Worm (Caenorhabditis elegans): Measurements from ENCODE around the gene F11G11.13.

- TF ChIP-seq ztf-22 (GFP tag; optimal IDR thresholded peaks at IDR 0.05), result no peak
- TF ChIP-seq efl-1 (GFP tag; optimal IDR thresholded peaks at IDR 0.05), result peak; percentile 27
- no peak for TF ChIP-seq atf-7 (tag; optimal IDR thresholded peaks at IDR 0.05)
- peak; percentile 79 for TF ChIP-seq him-1 (tag; optimal IDR thresholded peaks at IDR 0.05)
These were observed 38.2 kb upstream of the F11G11.13 start, which contains the start of gene R05F9.11 for ce11 chrII:4914214-4914613.

Data from whole organism, young adult.